Worm (Caenorhabditis elegans) whole organism, L3 larva: ENCODE data around the gene msp-32.

Source experiments
- R02D3.7 ChIP-seq: fragments of 150-350 bp; optimal IDR thresholded peaks from 2 replicates; lab custom pipeline; 2014; ENCODE audit warnings: missing biosample characterization, missing genetic modification characterization
- ZK546.5 ChIP-seq: sonication (generic microtip); optimal IDR thresholded peaks from 2 replicates; lab custom pipeline; 2017; ENCODE audit warnings: missing biosample characterization, missing genetic modification characterization
- aly-2 ChIP-seq: fragments of 150-350 bp; optimal IDR thresholded peaks from 2 replicates; lab custom pipeline; 2014; ENCODE audit warnings: missing biosample characterization, missing genetic modification characterization
- ama-1 ChIP-seq: fragments of 150-350 bp; optimal IDR thresholded peaks from 2 replicates; lab custom pipeline; 2018
- ceh-16 ChIP-seq: sonication (generic microtip); optimal IDR thresholded peaks from 2 replicates; lab custom pipeline; 2017; ENCODE audit warnings: missing biosample characterization, missing genetic modification characterization
- ceh-28 ChIP-seq: fragments of 150-350 bp; optimal IDR thresholded peaks from 2 replicates; lab custom pipeline; 2014; ENCODE audit warnings: missing biosample characterization, missing genetic modification reagents, missing genetic modification characterization
- ceh-82 ChIP-seq: fragments of 150-350 bp; optimal IDR thresholded peaks from 2 replicates; lab custom pipeline; 2014; ENCODE audit warnings: missing biosample characterization, missing genetic modification characterization
- ceh-9 ChIP-seq: sonication (generic microtip); optimal IDR thresholded peaks from 2 replicates; lab custom pipeline; 2018; ENCODE audit warnings: missing biosample characterization, missing genetic modification characterization
- daf-12 ChIP-seq: fragments of 150-350 bp; optimal IDR thresholded peaks from 2 replicates; lab custom pipeline; 2014; ENCODE audit warnings: missing biosample characterization, missing genetic modification reagents, missing genetic modification characterization
- egl-27 ChIP-seq: sonication (generic microtip); optimal IDR thresholded peaks from 4 replicates; lab custom pipeline; 2017; ENCODE audit warnings: missing biosample characterization, missing genetic modification reagents, missing genetic modification characterization
- egl-5 ChIP-seq: fragments of 150-350 bp; optimal IDR thresholded peaks from 2 replicates; lab custom pipeline; 2017; ENCODE audit warnings: missing biosample characterization, missing genetic modification reagents, missing genetic modification characterization, inconsistent platforms
- elt-1 ChIP-seq: fragments of 150-350 bp; optimal IDR thresholded peaks from 2 replicates; lab custom pipeline; 2014; ENCODE audit warnings: missing biosample characterization, missing genetic modification characterization
- elt-2 ChIP-seq: sonication (generic microtip); optimal IDR thresholded peaks from 2 replicates; lab custom pipeline; 2016; ENCODE audit warnings: missing genetic modification reagents, mild to moderate bottlenecking, missing genetic modification characterization, missing compliant biosample characterization
- elt-3 ChIP-seq, 3 experiments: fragments of 150-350 bp in 1 of 3; sonication (generic microtip) in 2 of 3; optimal IDR thresholded peaks; 2 replicates in 2 of 3; 4 replicates in 1 of 3; lab custom pipeline; 2014 to 2017; ENCODE audit warnings: missing biosample characterization in 3 of 3, missing genetic modification characterization in 3 of 3
- eor-1 ChIP-seq, 2 experiments: fragments of 150-350 bp; optimal IDR thresholded peaks; 2 replicates each; lab custom pipeline; 2014 to 2018; ENCODE audit warnings: missing biosample characterization in 2 of 2, missing genetic modification characterization in 2 of 2
- fkh-10 ChIP-seq: sonication (generic microtip); optimal IDR thresholded peaks from 2 replicates; lab custom pipeline; 2017; ENCODE audit warnings: missing biosample characterization, missing genetic modification reagents, missing genetic modification characterization
- fkh-2 ChIP-seq: fragments of 150-350 bp; optimal IDR thresholded peaks from 2 replicates; lab custom pipeline; 2014; ENCODE audit warnings: missing biosample characterization, missing genetic modification reagents, missing genetic modification characterization
- fos-1 ChIP-seq: fragments of 150-350 bp; optimal IDR thresholded peaks from 2 replicates; lab custom pipeline; 2014; ENCODE audit warnings: missing biosample characterization, missing genetic modification characterization
- hmg-11 ChIP-seq: sonication (generic microtip); optimal IDR thresholded peaks from 2 replicates; lab custom pipeline; 2016; ENCODE audit warnings: missing genetic modification characterization, missing compliant biosample characterization
- jun-1 ChIP-seq: fragments of 150-350 bp; optimal IDR thresholded peaks from 2 replicates; lab custom pipeline; 2014; ENCODE audit warnings: missing biosample characterization, missing genetic modification reagents, missing genetic modification characterization
- lin-15B ChIP-seq: fragments of 150-350 bp; optimal IDR thresholded peaks from 2 replicates; lab custom pipeline; 2014; ENCODE audit warnings: missing biosample characterization, missing genetic modification characterization
- lin-39 ChIP-seq: fragments of 150-350 bp; optimal IDR thresholded peaks from 2 replicates; lab custom pipeline; 2018; ENCODE audit warnings: missing biosample characterization, missing genetic modification reagents, missing genetic modification characterization
- lsy-12 ChIP-seq: sonication (generic microtip); optimal IDR thresholded peaks from 2 replicates; lab custom pipeline; 2016; ENCODE audit warnings: mild to moderate bottlenecking, missing genetic modification characterization, missing compliant biosample characterization
- mdl-1 ChIP-seq: fragments of 150-350 bp; optimal IDR thresholded peaks from 2 replicates; lab custom pipeline; 2014; ENCODE audit warnings: missing biosample characterization, missing genetic modification characterization
- mml-1 ChIP-seq: fragments of 150-350 bp; sonication (generic microtip); optimal IDR thresholded peaks from 3 replicates; lab custom pipeline; 2014; ENCODE audit warnings: missing biosample characterization, missing genetic modification characterization
- nfya-1 ChIP-seq: sonication (generic microtip); optimal IDR thresholded peaks from 2 replicates; lab custom pipeline; 2017; ENCODE audit warnings: missing genetic modification characterization, mild to moderate bottlenecking, missing compliant biosample characterization, antibody characterized with exemption, moderate library complexity; ENCODE audit not compliant: insufficient read depth
- nhr-11 ChIP-seq: fragments of 150-350 bp; optimal IDR thresholded peaks from 2 replicates; lab custom pipeline; 2014; ENCODE audit warnings: missing biosample characterization, missing genetic modification characterization
- nhr-12 ChIP-seq: fragments of 150-350 bp; optimal IDR thresholded peaks from 2 replicates; lab custom pipeline; 2014; ENCODE audit warnings: missing biosample characterization, missing genetic modification characterization
- nhr-23 ChIP-seq: fragments of 150-350 bp; optimal IDR thresholded peaks from 2 replicates; lab custom pipeline; 2014; ENCODE audit warnings: missing biosample characterization, missing genetic modification reagents, missing genetic modification characterization
- nhr-237 ChIP-seq: fragments of 150-350 bp; optimal IDR thresholded peaks from 2 replicates; lab custom pipeline; 2014; ENCODE audit warnings: missing biosample characterization, missing genetic modification characterization
- nhr-25 ChIP-seq: sonication (generic microtip); optimal IDR thresholded peaks from 2 replicates; lab custom pipeline; 2017; ENCODE audit warnings: missing biosample characterization, missing genetic modification characterization
- nhr-28 ChIP-seq: fragments of 150-350 bp; optimal IDR thresholded peaks from 2 replicates; lab custom pipeline; 2014; ENCODE audit warnings: missing biosample characterization, missing genetic modification characterization
- nhr-43 ChIP-seq: sonication (generic microtip); optimal IDR thresholded peaks from 2 replicates; lab custom pipeline; 2016; ENCODE audit warnings: mild to moderate bottlenecking, missing genetic modification characterization, missing compliant biosample characterization; ENCODE audit not compliant: poor library complexity, severe bottlenecking
- nhr-67 ChIP-seq: fragments of 150-350 bp; optimal IDR thresholded peaks from 2 replicates; lab custom pipeline; 2014; ENCODE audit warnings: missing biosample characterization, missing genetic modification characterization
- nhr-76 ChIP-seq: fragments of 150-350 bp; sonication (generic microtip); optimal IDR thresholded peaks from 5 replicates; lab custom pipeline; 2014; ENCODE audit warnings: missing biosample characterization, missing genetic modification characterization
- nhr-77 ChIP-seq: fragments of 150-350 bp; optimal IDR thresholded peaks from 2 replicates; lab custom pipeline; 2014; ENCODE audit warnings: missing biosample characterization, missing genetic modification characterization
- pha-4 ChIP-seq: fragments of 150-350 bp; optimal IDR thresholded peaks from 2 replicates; lab custom pipeline; 2014; ENCODE audit warnings: missing biosample characterization, missing genetic modification reagents, missing genetic modification characterization
- pqm-1 ChIP-seq: fragments of 150-350 bp; optimal IDR thresholded peaks from 2 replicates; lab custom pipeline; 2017; ENCODE audit warnings: missing biosample characterization, missing genetic modification characterization, inconsistent platforms
- sea-2 ChIP-seq: fragments of 150-350 bp; sonication (generic microtip); optimal IDR thresholded peaks from 4 replicates; lab custom pipeline; 2014; ENCODE audit warnings: missing biosample characterization, missing genetic modification reagents, missing genetic modification characterization
- skn-1 ChIP-seq: fragments of 150-350 bp; optimal IDR thresholded peaks from 2 replicates; lab custom pipeline; 2014; ENCODE audit warnings: missing biosample characterization, missing genetic modification characterization
- snpc-4 ChIP-seq: fragments of 150-350 bp; optimal IDR thresholded peaks from 2 replicates; lab custom pipeline; 2014; ENCODE audit warnings: missing biosample characterization, missing genetic modification characterization
- tbx-2 ChIP-seq: sonication (generic microtip); optimal IDR thresholded peaks from 2 replicates; lab custom pipeline; 2016; ENCODE audit warnings: mild to moderate bottlenecking, missing genetic modification characterization, missing compliant biosample characterization
- unc-39 ChIP-seq: sonication (generic microtip); optimal IDR thresholded peaks from 4 replicates; lab custom pipeline; 2017; ENCODE audit warnings: missing biosample characterization, missing genetic modification characterization
- unc-62 ChIP-seq: fragments of 150-350 bp; sonication (generic microtip); optimal IDR thresholded peaks from 4 replicates; lab custom pipeline; 2014; ENCODE audit warnings: missing biosample characterization, missing genetic modification reagents, missing genetic modification characterization
- zag-1 ChIP-seq: fragments of 150-350 bp; optimal IDR thresholded peaks from 2 replicates; lab custom pipeline; 2014; ENCODE audit warnings: missing biosample characterization, missing genetic modification characterization
- ztf-11 ChIP-seq: fragments of 150-350 bp; optimal IDR thresholded peaks from 2 replicates; lab custom pipeline; 2014; ENCODE audit warnings: missing biosample characterization, missing genetic modification characterization
- ztf-4 ChIP-seq: fragments of 150-350 bp; optimal IDR thresholded peaks from 2 replicates; lab custom pipeline; 2014; ENCODE audit warnings: missing biosample characterization, missing genetic modification characterization

The msp-32 gene

ce11 chrII:4892594-4892993, 6.0 kb upstream of the msp-32 start, which contains the start of gene msp-33:
Gene msp-33, minus strand, starts transcription at chrII:4892694.
- no peak for TF ChIP-seq unc-62 (GFP tag; lab: Kevin White, UChicago)
- no peak for TF ChIP-seq hmg-11 (tag; lab: Kevin White, UChicago)
- TF ChIP-seq nhr-28, result no peak
- TF ChIP-seq lin-39 (tag; lab: Kevin White, UChicago), result no peak
- no peak for TF ChIP-seq pha-4
- no peak for TF ChIP-seq R02D3.7 (tag; lab: Kevin White, UChicago)
- TF ChIP-seq ceh-16 (tag; lab: Kevin White, UChicago), result no peak
- no peak for TF ChIP-seq nhr-23 (tag; lab: Kevin White, UChicago)
- no peak for TF ChIP-seq ceh-82 (tag; lab: Kevin White, UChicago)
- no peak for TF ChIP-seq jun-1 (tag; lab: Kevin White, UChicago)
- no peak for TF ChIP-seq egl-5 (tag; lab: Kevin White, UChicago)
- no peak for TF ChIP-seq elt-2 (tag; lab: Kevin White, UChicago)
- TF ChIP-seq skn-1 (tag; lab: Kevin White, UChicago), result no peak
- TF ChIP-seq elt-1 (tag; lab: Kevin White, UChicago), result no peak
- TF ChIP-seq sea-2 (GFP tag; lab: Kevin White, UChicago), result no peak
- TF ChIP-seq nhr-67 (tag; lab: Kevin White, UChicago), result no peak
- no peak for TF ChIP-seq ztf-4 (tag; lab: Kevin White, UChicago)
- no peak for TF ChIP-seq nhr-43 (tag; lab: Kevin White, UChicago)

ce11 chrII:4902035-4902434, 3.4 kb downstream of the msp-32 start, which contains the start of gene R05F9.9:
Gene R05F9.9, minus strand, starts transcription at chrII:4902100.
- TF ChIP-seq fkh-2 (tag; lab: Kevin White, UChicago) (no peak), nhr-12 (no peak), tbx-2 (tag; lab: Kevin White, UChicago) (no peak), egl-27 (no peak), hmg-11 (tag; lab: Kevin White, UChicago) (no peak), nfya-1 (peak; percentile 60), mml-1 (tag; lab: Kevin White, UChicago) (no peak), ceh-28 (tag; lab: Kevin White, UChicago) (peak; percentile 52), egl-5 (tag; lab: Kevin White, UChicago) (no peak), sea-2 (GFP tag; lab: Kevin White, UChicago) (no peak), nhr-77 (tag; lab: Kevin White, UChicago) (no peak), fkh-10 (GFP tag; lab: Kevin White, UChicago) (no peak), mdl-1 (tag; lab: Kevin White, UChicago) (no peak), unc-62 (GFP tag; lab: Kevin White, UChicago) (no peak), skn-1 (tag; lab: Kevin White, UChicago) (no peak), eor-1 (tag; optimal IDR thresholded peaks at IDR 0.05; lab: Kevin White, UChicago) (no peak), pha-4 (peak; percentile 69), elt-3 (tag; optimal IDR thresholded peaks at IDR 0.05; lab: Kevin White, UChicago) (no peak), nhr-43 (tag; lab: Kevin White, UChicago) (no peak), lin-15B (tag; lab: Kevin White, UChicago) (peak; percentile 33), lin-39 (tag; lab: Kevin White, UChicago) (no peak), jun-1 (tag; lab: Kevin White, UChicago) (no peak), daf-12 (tag; lab: Kevin White, UChicago) (no peak), ceh-82 (tag; lab: Kevin White, UChicago) (no peak), R02D3.7 (tag; lab: Kevin White, UChicago) (no peak), nhr-237 (tag; lab: Kevin White, UChicago) (no peak), elt-2 (tag; lab: Kevin White, UChicago) (peak; percentile 64), ztf-11 (tag; lab: Kevin White, UChicago) (no peak), nhr-25 (tag; lab: Kevin White, UChicago) (peak; percentile 45), ceh-16 (tag; lab: Kevin White, UChicago) (no peak), nhr-76 (no peak), ama-1 (lab: Kevin White, UChicago) (peak; percentile 85), zag-1 (tag; lab: Kevin White, UChicago) (no peak), nhr-11 (tag; lab: Kevin White, UChicago) (no peak), ceh-9 (no peak), unc-39 (tag; lab: Kevin White, UChicago) (no peak), fos-1 (tag; lab: Kevin White, UChicago) (no peak), ztf-4 (tag; lab: Kevin White, UChicago) (no peak), pqm-1 (tag; lab: Kevin White, UChicago) (no peak), nhr-67 (tag; lab: Kevin White, UChicago) (no peak), aly-2 (tag; lab: Kevin White, UChicago) (no peak), ZK546.5 (tag; lab: Kevin White, UChicago) (no peak), nhr-23 (tag; lab: Kevin White, UChicago) (no peak), lsy-12 (tag; lab: Kevin White, UChicago) (no peak), snpc-4 (no peak), nhr-28 (no peak), elt-1 (tag; lab: Kevin White, UChicago) (no peak)
